Fruit fly (Drosophila melanogaster) whole organism, wandering third instar larva: ENCODE results near the gene Adgf-D.

Source experiments
- Abd-B ChIP-seq: fragments of >200 bp; optimal IDR thresholded peaks from 2 replicates; lab custom pipeline; 2017; ENCODE audit warnings: missing biosample characterization, missing genetic modification characterization
- CG9705 ChIP-seq: fragments of 200-800 bp; sonication (Bioruptor generic); optimal IDR thresholded peaks from 2 replicates; lab custom pipeline; 2018; ENCODE audit warnings: missing biosample characterization, mild to moderate bottlenecking, missing genetic modification characterization
- CrebA ChIP-seq: fragments of 200-800 bp; sonication (Bioruptor generic); optimal IDR thresholded peaks from 2 replicates; lab custom pipeline; 2016; ENCODE audit warnings: missing biosample characterization, mild to moderate bottlenecking, missing genetic modification characterization, borderline replicate concordance
- Dfd ChIP-seq: fragments of >200 bp; optimal IDR thresholded peaks from 2 replicates; lab custom pipeline; 2017; ENCODE audit warnings: missing biosample characterization, missing genetic modification characterization
- Dif ChIP-seq: fragments of 200-275, 200-300 bp; sonication (Bioruptor generic); optimal IDR thresholded peaks from 2 replicates; lab custom pipeline; 2018; ENCODE audit warnings: missing biosample characterization, missing genetic modification characterization; ENCODE audit not compliant: partially characterized antibody
- GATAd ChIP-seq: sonication (Bioruptor generic); optimal IDR thresholded peaks from 2 replicates; lab custom pipeline; 2016; ENCODE audit warnings: missing biosample characterization, missing genetic modification characterization
- HLH106 ChIP-seq: fragments of 200-800 bp; optimal IDR thresholded peaks from 3 replicates; lab custom pipeline; 2019; ENCODE audit warnings: missing biosample characterization, mild to moderate bottlenecking, missing genetic modification characterization, moderate library complexity
- Hnf4 ChIP-seq: fragments of 200-800 bp; sonication (Bioruptor generic); optimal IDR thresholded peaks from 2 replicates; lab custom pipeline; 2016; ENCODE audit warnings: missing biosample characterization, mild to moderate bottlenecking, missing genetic modification characterization
- Hr78 ChIP-seq: fragments of >200 bp; optimal IDR thresholded peaks from 2 replicates; lab custom pipeline; 2017; ENCODE audit warnings: missing biosample characterization, missing genetic modification characterization
- Jra ChIP-seq: sonication (Bioruptor generic); optimal IDR thresholded peaks from 2 replicates; lab custom pipeline; 2016; ENCODE audit warnings: missing biosample characterization, missing genetic modification characterization
- Myc ChIP-seq: fragments of >200 bp; optimal IDR thresholded peaks from 2 replicates; lab custom pipeline; 2017
- N ChIP-seq: fragments of >200 bp; optimal IDR thresholded peaks from 2 replicates; lab custom pipeline; 2018; ENCODE audit warnings: missing biosample characterization, missing external identifiers, missing genetic modification characterization
- OdsH ChIP-seq: fragments of 200-800 bp; sonication (Bioruptor generic); optimal IDR thresholded peaks from 2 replicates; lab custom pipeline; 2016; ENCODE audit warnings: missing biosample characterization, mild to moderate bottlenecking, missing genetic modification characterization
- Sp1 ChIP-seq: fragments of 200-800 bp; sonication (Bioruptor generic); optimal IDR thresholded peaks from 3 replicates; lab custom pipeline; 2019; ENCODE audit warnings: missing biosample characterization, mild to moderate bottlenecking, missing genetic modification characterization, moderate library complexity
- br ChIP-seq: fragments of 200-800 bp; sonication (Bioruptor generic); optimal IDR thresholded peaks from 2 replicates; lab custom pipeline; 2016; ENCODE audit warnings: missing biosample characterization, missing genetic modification characterization
- brk ChIP-seq: fragments of 200-800 bp; sonication (Bioruptor generic); optimal IDR thresholded peaks from 2 replicates; lab custom pipeline; 2016; ENCODE audit warnings: missing biosample characterization, mild to moderate bottlenecking, missing genetic modification characterization
- dl ChIP-seq, 2 experiments: fragments of 175-275, 200-275 bp in 1 of 2; fragments of 200-275 bp in 1 of 2; sonication (Bioruptor generic); optimal IDR thresholded peaks; lab custom pipeline; 2018; ENCODE audit warnings: mild to moderate bottlenecking in 2 of 2, missing biosample characterization in 2 of 2, missing genetic modification characterization in 2 of 2, moderate library complexity in 2 of 2; ENCODE audit not compliant: partially characterized antibody in 2 of 2, insufficient read depth in 1 of 2
- dsf ChIP-seq: sonication (Bioruptor generic); optimal IDR thresholded peaks from 2 replicates; lab custom pipeline; 2016; ENCODE audit warnings: missing biosample characterization, missing genetic modification characterization, borderline replicate concordance
- foxo ChIP-seq, 2 experiments: fragments of 200-800 bp; sonication (Bioruptor generic); optimal IDR thresholded peaks; 2 replicates in 1 of 2; 3 replicates in 1 of 2; lab custom pipeline; 2016 to 2017; ENCODE audit warnings: missing biosample characterization in 2 of 2, missing genetic modification characterization in 2 of 2
- h ChIP-seq: fragments of 200-800 bp; sonication (Bioruptor generic); optimal IDR thresholded peaks from 3 replicates; lab custom pipeline; 2016; ENCODE audit warnings: missing biosample characterization, mild to moderate bottlenecking, missing genetic modification characterization
- jim ChIP-seq: fragments of 175-275, 200-325 bp; sonication (Bioruptor generic); optimal IDR thresholded peaks from 2 replicates; lab custom pipeline; 2016; ENCODE audit warnings: missing biosample characterization, mild to moderate bottlenecking, missing genetic modification characterization
- psq ChIP-seq: fragments of 200-800 bp; sonication (Bioruptor generic); optimal IDR thresholded peaks from 3 replicates; lab custom pipeline; 2017; ENCODE audit warnings: missing biosample characterization, mild to moderate bottlenecking, missing genetic modification characterization, moderate library complexity
- rgr ChIP-seq: fragments of 200-800 bp; sonication (Bioruptor generic); optimal IDR thresholded peaks from 3 replicates; lab custom pipeline; 2016; ENCODE audit warnings: missing biosample characterization, mild to moderate bottlenecking, missing genetic modification characterization
- sage ChIP-seq: fragments of 200-800 bp; sonication (Bioruptor generic); optimal IDR thresholded peaks from 2 replicates; lab custom pipeline; 2016; ENCODE audit warnings: missing biosample characterization, mild to moderate bottlenecking, missing genetic modification characterization
- usp ChIP-seq: fragments of >200 bp; optimal IDR thresholded peaks from 2 replicates; lab custom pipeline; 2017; ENCODE audit warnings: missing biosample characterization, missing genetic modification characterization

Gene Adgf-D

DNA sequence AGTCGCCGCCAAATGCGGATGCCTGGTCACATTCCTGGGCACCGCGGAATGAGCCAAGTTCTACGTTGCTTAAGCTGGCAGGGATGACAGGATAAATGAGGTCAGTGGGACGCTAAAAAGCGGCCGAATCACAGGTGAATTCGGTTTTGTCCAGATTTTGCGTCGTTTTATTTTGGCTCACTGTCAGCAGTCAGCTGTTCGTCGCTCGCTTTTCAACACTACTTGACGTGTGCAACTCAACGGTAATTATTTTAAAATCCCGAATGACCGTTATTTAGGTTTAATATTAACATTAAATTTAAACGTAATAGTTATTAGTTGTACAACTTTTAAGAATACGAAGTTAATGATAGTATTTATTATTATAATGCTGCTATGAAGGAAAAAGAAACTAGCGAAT, 5.9 kb downstream of the Adgf-D start:
- no peak for TF ChIP-seq Hnf4 (GFP tag; lab: Kevin White, UChicago)

DNA sequence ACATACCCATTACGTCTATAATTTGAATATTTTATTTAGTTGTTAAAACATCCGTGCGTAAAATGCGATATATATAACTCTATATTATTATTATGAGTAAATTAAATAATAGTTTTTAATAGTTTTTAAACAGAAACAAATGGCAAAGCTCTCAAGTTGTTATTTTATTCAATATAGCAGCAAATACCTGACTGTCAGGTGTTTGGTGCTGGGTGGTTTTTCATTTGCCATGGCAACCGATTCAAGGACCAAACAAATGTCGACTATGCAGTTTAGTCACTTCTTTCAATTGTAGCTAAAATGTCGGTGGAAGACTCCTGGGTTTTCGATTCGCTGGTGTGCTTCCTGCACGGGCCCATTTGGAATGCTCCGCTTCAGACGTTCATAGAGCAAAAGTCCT, 11.4 kb downstream of the Adgf-D start, which contains the start of gene CG14367:
Gene CG14367, plus strand, starts transcription at position 301 of the 400 bp plus-strand sequence.
- no peak for TF ChIP-seq dl (GFP tag; optimal IDR thresholded peaks at IDR 0.05; lab: Kevin White, UChicago; ENCODE audit: insufficient read depth in 1 of 2, partially characterized antibody in 2 of 2)
- no peak for TF ChIP-seq jim (GFP tag; lab: Kevin White, UChicago)
- TF ChIP-seq br (GFP tag; lab: Kevin White, UChicago), result no peak
- no peak for TF ChIP-seq sage (GFP tag; lab: Kevin White, UChicago)

DNA sequence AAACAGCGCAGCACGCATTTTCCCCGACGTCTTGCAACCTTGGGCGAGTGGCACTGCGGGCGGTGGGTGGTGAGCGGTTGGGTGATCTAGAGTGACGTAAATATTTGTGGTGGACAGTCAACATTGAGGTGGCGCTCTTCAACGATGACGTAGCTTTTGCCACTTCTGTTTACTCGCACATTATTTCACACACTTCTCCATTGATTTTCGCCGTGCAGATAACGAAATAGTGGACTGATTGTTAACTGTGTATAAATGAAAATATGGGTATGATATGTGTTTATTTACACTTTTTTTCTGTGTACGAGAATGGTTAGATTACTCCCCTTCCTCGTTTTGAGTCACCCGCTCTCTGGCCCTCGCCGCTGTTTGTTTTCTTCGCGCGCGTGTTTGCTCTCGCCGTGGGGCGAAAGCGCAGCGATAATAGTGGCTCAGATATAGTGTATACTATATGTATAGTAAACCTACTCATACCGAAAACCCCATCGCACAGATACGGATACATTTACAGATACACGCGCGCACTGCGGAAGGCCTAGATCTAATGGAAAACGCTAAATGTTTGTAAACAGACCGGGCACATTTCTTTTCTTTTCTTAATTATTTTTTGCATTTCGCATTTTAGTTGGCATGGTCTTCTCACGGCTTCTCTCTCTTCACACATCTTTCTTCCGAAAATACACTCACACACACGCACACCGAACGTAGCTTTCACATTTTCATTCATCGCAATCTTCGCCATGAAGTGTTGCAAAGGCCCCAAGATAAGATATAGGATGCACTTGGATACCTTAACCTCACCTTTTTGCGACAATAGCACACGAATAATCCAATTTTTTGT, 18.6 kb downstream of the Adgf-D start, which contains the start of gene omd:
Gene omd, minus strand, starts transcription at position 840 of the 841 bp plus-strand sequence.
- TF ChIP-seq OdsH (GFP tag; lab: Kevin White, UChicago) (peak; percentile 23), psq (GFP tag; lab: Kevin White, UChicago) (peak; percentile 64), br (GFP tag; lab: Kevin White, UChicago) (no peak), rgr (GFP tag; lab: Kevin White, UChicago) (peak; percentile 44), dsf (no peak), Dfd (GFP tag; lab: Kevin White, UChicago) (no peak)
- TF ChIP-seq, all 38 proteins: peak for 3

DNA sequence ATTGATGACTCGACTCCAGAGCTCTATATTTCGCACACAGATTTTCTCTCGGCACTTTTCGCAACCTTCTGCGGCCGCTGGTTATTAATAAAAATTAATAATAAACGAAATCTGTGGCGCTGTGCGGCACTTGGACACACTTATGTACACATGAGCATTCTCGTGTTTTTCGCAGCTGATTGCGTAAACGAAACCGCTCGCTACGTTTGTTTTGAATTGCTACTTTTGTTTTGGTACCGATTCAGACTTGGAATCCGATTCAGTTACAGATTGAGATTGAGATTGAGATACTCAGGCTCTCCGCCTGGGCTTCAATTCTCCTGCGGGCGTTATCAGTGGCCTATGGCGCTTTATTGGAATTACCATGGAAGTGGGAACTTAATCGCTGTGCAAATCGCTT, 19.2 kb downstream of the Adgf-D start:
- no peak for TF ChIP-seq Jra
- no peak for TF ChIP-seq brk
- TF ChIP-seq HLH106, result no peak
- no peak for TF ChIP-seq GATAd
- TF ChIP-seq OdsH (GFP tag; lab: Kevin White, UChicago), result no peak
- TF ChIP-seq CG9705, result no peak
- TF ChIP-seq psq (GFP tag; lab: Kevin White, UChicago), result no peak
- no peak for TF ChIP-seq Hnf4 (GFP tag; lab: Kevin White, UChicago)
- TF ChIP-seq br (GFP tag; lab: Kevin White, UChicago), result no peak
- no peak for TF ChIP-seq rgr (GFP tag; lab: Kevin White, UChicago)
- TF ChIP-seq Hr78 (GFP tag; lab: Kevin White, UChicago), result no peak
- no peak for TF ChIP-seq CrebA
- no peak for TF ChIP-seq sage (GFP tag; lab: Kevin White, UChicago)
- TF ChIP-seq usp, result no peak

DNA sequence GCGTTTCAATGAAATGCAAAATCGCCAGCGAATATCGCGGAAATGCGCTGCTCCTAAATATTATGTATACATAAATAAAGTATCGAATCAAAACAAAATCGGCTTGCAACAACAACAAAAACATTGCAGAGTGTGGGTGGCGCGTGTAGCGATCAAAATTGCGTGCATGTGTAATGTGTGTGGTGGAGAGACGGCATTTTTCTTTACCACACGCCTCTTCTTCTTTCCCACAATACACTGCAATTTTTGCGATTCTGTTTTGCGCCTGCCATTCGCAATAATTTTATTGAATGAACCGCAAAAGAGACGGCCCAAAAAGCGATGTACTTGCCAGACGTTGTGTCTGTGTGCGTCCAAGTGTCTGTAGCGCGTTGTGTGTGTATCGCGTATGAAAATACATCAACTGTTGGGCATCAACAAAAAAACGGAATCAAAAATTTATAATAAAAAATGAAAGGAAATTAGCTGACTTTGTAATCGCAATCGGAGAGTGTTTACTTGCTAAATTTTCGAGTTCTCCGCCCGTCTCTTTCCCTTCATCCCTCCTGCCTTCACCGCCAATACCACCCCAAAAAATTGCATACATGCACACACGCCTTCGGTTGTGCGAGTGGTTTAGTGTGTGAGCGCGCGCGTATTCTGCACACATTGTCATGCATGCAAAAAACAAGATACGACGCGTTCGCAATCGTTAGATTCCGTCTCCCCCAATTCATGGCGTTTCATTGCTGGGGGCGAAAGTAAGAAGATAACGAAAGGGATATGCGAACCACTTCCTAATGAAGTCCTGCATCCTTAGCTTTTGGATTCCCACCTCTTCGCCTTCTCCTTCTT, 20.4 kb downstream of the Adgf-D start:
- TF ChIP-seq Abd-B (GFP tag; lab: Kevin White, UChicago), result peak; percentile 19
- peak; percentile 5 for TF ChIP-seq rgr (GFP tag; lab: Kevin White, UChicago)
- TF ChIP-seq Sp1, result no peak
- peak in 1 of 2 experiments; percentile 27 for TF ChIP-seq dl (GFP tag; optimal IDR thresholded peaks at IDR 0.05; lab: Kevin White, UChicago; ENCODE audit: insufficient read depth in 1 of 2, partially characterized antibody in 2 of 2)
- peak; percentile 58 for TF ChIP-seq N (GFP tag; lab: Kevin White, UChicago)
- TF ChIP-seq foxo (GFP tag; optimal IDR thresholded peaks at IDR 0.05; lab: Kevin White, UChicago), result peak in 1 of 2 experiments; percentile 14
- peak; percentile 62 for TF ChIP-seq h (GFP tag; lab: Kevin White, UChicago)
- peak; percentile 9 for TF ChIP-seq Dif (GFP tag; lab: Kevin White, UChicago)
- peak; percentile 25 for TF ChIP-seq OdsH (GFP tag; lab: Kevin White, UChicago)
- TF ChIP-seq usp, result no peak
- peak; percentile 99 for TF ChIP-seq psq (GFP tag; lab: Kevin White, UChicago)
- TF ChIP-seq Hnf4 (GFP tag; lab: Kevin White, UChicago), result peak; percentile 32
- TF ChIP-seq Myc (lab: Kevin White, UChicago), result no peak
